Worm (Caenorhabditis elegans): ENCODE measurements around the gene ztf-30.

- TF ChIP-seq ztf-23 (GFP tag; IDR thresholded peaks at IDR 0.05) (no peak), T22C8.4 (GFP tag; IDR thresholded peaks at IDR 0.05) (no peak), ref-1 (GFP tag; conservative IDR thresholded peaks at IDR 0.05) (no peak), ztf-29 (GFP tag; IDR thresholded peaks at IDR 0.05) (no peak), flt-1 (GFP tag; IDR thresholded peaks at IDR 0.05) (no peak), med-1 (GFP tag; optimal IDR thresholded peaks at IDR 0.05; ENCODE audit: insufficient read depth) (no peak), tab-1 (GFP tag; IDR thresholded peaks at IDR 0.05) (no peak), cog-1 (tag; optimal IDR thresholded peaks at IDR 0.05) (no peak), klf-2 (GFP tag; conservative IDR thresholded peaks at IDR 0.05) (no peak)
These were observed 27.4 kb downstream of the ztf-30 start for ce11 chrIII:8570289-8570688.
